Worm (Caenorhabditis elegans) whole organism, young adult: ENCODE data around the gene D1086.10.

ENCODE experiments used
- B0261.1 ChIP-seq: sonication (generic microtip); optimal IDR thresholded peaks from 2 replicates; lab custom pipeline; 2016; ENCODE audit warnings: mild to moderate bottlenecking, missing genetic modification characterization, moderate library complexity, missing compliant biosample characterization
- ceh-58 ChIP-seq: fragments of 200-800 bp; sonication (Bioruptor generic); IDR thresholded peaks from 2 replicates; pipeline ENCODE4 v1.3.6; 2022; ENCODE audit warnings: missing genetic modification characterization, missing compliant biosample characterization
- ceh-79 ChIP-seq: sonication (generic microtip); optimal IDR thresholded peaks from 2 replicates; lab custom pipeline; 2017; ENCODE audit warnings: mild to moderate bottlenecking, missing genetic modification characterization, missing compliant biosample characterization
- chd-7 ChIP-seq: sonication (generic microtip); optimal IDR thresholded peaks from 2 replicates; lab custom pipeline; 2016; ENCODE audit warnings: mild to moderate bottlenecking, missing genetic modification characterization, moderate library complexity, missing compliant biosample characterization
- dox-1 ChIP-seq: fragments of 200-800 bp; sonication (Bioruptor generic); IDR thresholded peaks from 2 replicates; pipeline ENCODE4 v1.3.6; 2022; ENCODE audit warnings: missing genetic modification reagents, missing genetic modification characterization, missing compliant biosample characterization
- dpl-1 ChIP-seq: fragments of 150-350 bp; optimal IDR thresholded peaks from 2 replicates; lab custom pipeline; 2014; ENCODE audit warnings: missing biosample characterization, missing genetic modification reagents, missing genetic modification characterization
- ets-4 ChIP-seq: fragments of 200-800 bp; sonication (Bioruptor generic); optimal IDR thresholded peaks from 2 replicates; lab custom pipeline; 2018; ENCODE audit warnings: mild to moderate bottlenecking, missing genetic modification characterization, missing compliant biosample characterization
- hlh-12 ChIP-seq: sonication (generic microtip); optimal IDR thresholded peaks from 2 replicates; lab custom pipeline; 2016; ENCODE audit warnings: missing genetic modification characterization, missing compliant biosample characterization
- hsf-1 ChIP-seq: fragments of 200-800 bp; sonication (Bioruptor generic); IDR thresholded peaks from 2 replicates; pipeline ENCODE4 v1.3.6; 2022; ENCODE audit warnings: missing genetic modification reagents, missing genetic modification characterization, missing compliant biosample characterization
- lin-35 ChIP-seq, 3 experiments: fragments of 150-350 bp in 2 of 3; sonication (generic microtip) in 1 of 3; optimal IDR thresholded peaks; 2 replicates each; lab custom pipeline; 2014 to 2018; ENCODE audit warnings: missing biosample characterization in 3 of 3, missing genetic modification characterization in 3 of 3, missing genetic modification reagents in 3 of 3
- nfya-1 ChIP-seq: sonication (generic microtip); optimal IDR thresholded peaks from 2 replicates; lab custom pipeline; 2017; ENCODE audit warnings: antibody characterized with exemption, missing compliant biosample characterization, missing genetic modification characterization, borderline replicate concordance; ENCODE audit not compliant: insufficient read depth
- nhr-90 ChIP-seq: sonication (generic microtip); optimal IDR thresholded peaks from 2 replicates; lab custom pipeline; 2016; ENCODE audit warnings: missing genotype, mild to moderate bottlenecking, missing genetic modification characterization, missing compliant biosample characterization
- snpc-4 ChIP-seq, 5 experiments: fragments of 150-350 bp in 1 of 5; sonication (generic microtip) in 4 of 5; optimal IDR thresholded peaks; 2 replicates each; lab custom pipeline; 2014 to 2018; ENCODE audit warnings: missing genetic modification characterization in 5 of 5, missing biosample characterization in 3 of 5, antibody characterized with exemption in 2 of 5, mild to moderate bottlenecking in 2 of 5, missing compliant biosample characterization in 2 of 5, missing genotype in 2 of 5, moderate library complexity in 2 of 5, missing genetic modification reagents in 1 of 5

- TF ChIP-seq dpl-1 (GFP tag; lab: Kevin White, UChicago) (no peak), hsf-1 (no peak), nhr-90 (tag; lab: Kevin White, UChicago) (no peak), ceh-58 (GFP tag; lab: Robert Waterston, UW) (no peak), lin-35 (GFP tag; optimal IDR thresholded peaks at IDR 0.05; lab: Kevin White, UChicago) (no peak), nfya-1 (no peak), hlh-12 (tag; lab: Kevin White, UChicago) (no peak), ceh-79 (tag; lab: Kevin White, UChicago) (no peak), dox-1 (GFP tag; lab: Robert Waterston, UW) (no peak), B0261.1 (tag; lab: Kevin White, UChicago) (no peak), snpc-4 (GFP tag; optimal IDR thresholded peaks at IDR 0.05; lab: Kevin White, UChicago) (no peak), snpc-4 (tag; optimal IDR thresholded peaks at IDR 0.05; lab: Kevin White, UChicago) (no peak), chd-7 (no peak), ets-4 (GFP tag; lab: Kevin White, UChicago) (no peak)
Observed at ce11 chrV:14069899-14070298, 12.7 kb upstream of the D1086.10 start.
